Fruit fly (Drosophila melanogaster) whole organism, embryonic: ENCODE measurements around the gene CG31131.

ENCODE experiments used
- ATbp ChIP-seq: fragments of 200-800 bp; sonication (Bioruptor generic); optimal IDR thresholded peaks from 2 replicates; lab custom pipeline; 2017; ENCODE audit warnings: missing biosample characterization, mild to moderate bottlenecking, missing genetic modification characterization, missing genetic modification reagents
- Atf-2 ChIP-seq: fragments of 200-800 bp; sonication (Bioruptor generic); optimal IDR thresholded peaks from 2 replicates; lab custom pipeline; 2016; ENCODE audit warnings: missing biosample characterization, missing genetic modification characterization
- Bgb ChIP-seq: fragments of 200-800 bp; sonication (Bioruptor generic); IDR thresholded peaks from 2 replicates; pipeline ENCODE4 v1.3.6; 2022; ENCODE audit warnings: missing biosample characterization, missing genetic modification characterization; ENCODE audit not compliant: partially characterized antibody
- CG11398 ChIP-seq: fragments of 200-800 bp; sonication (Bioruptor generic); optimal IDR thresholded peaks from 2 replicates; lab custom pipeline; 2016; ENCODE audit warnings: missing biosample characterization, missing genetic modification characterization
- CG11456 ChIP-seq: fragments of 200-800 bp; sonication (Bioruptor generic); IDR thresholded peaks from 3 replicates; pipeline ENCODE4 v1.3.6; 2022; ENCODE audit warnings: missing biosample characterization, missing genetic modification characterization
- CG12659 ChIP-seq: fragments of 200-800 bp; sonication (Bioruptor generic); optimal IDR thresholded peaks from 3 replicates; lab custom pipeline; 2017; ENCODE audit warnings: mild to moderate bottlenecking, missing biosample characterization, missing genetic modification reagents, missing genetic modification characterization
- CG12744 ChIP-seq: fragments of 200-800 bp; sonication (Bioruptor generic); optimal IDR thresholded peaks from 2 replicates; lab custom pipeline; 2016; ENCODE audit warnings: missing biosample characterization, missing genetic modification characterization
- CG15696 ChIP-seq: fragments of 200-800 bp; sonication (Bioruptor generic); optimal IDR thresholded peaks from 2 replicates; lab custom pipeline; 2019; ENCODE audit warnings: missing biosample characterization, mild to moderate bottlenecking, missing genetic modification characterization, moderate library complexity
- CG2129 ChIP-seq: fragments of 200-800 bp; sonication (Bioruptor generic); IDR thresholded peaks from 2 replicates; pipeline ENCODE4 v1.3.6; 2022; ENCODE audit warnings: missing biosample characterization, missing genetic modification characterization; ENCODE audit not compliant: partially characterized antibody
- CG30020 ChIP-seq: fragments of 200-800 bp; optimal IDR thresholded peaks from 2 replicates; lab custom pipeline; 2019; ENCODE audit warnings: missing biosample characterization, mild to moderate bottlenecking, missing genetic modification characterization, moderate library complexity
- CG32532 ChIP-seq: fragments of 200-800 bp; sonication (Bioruptor generic); IDR thresholded peaks from 2 replicates; pipeline ENCODE4 v1.3.6; 2022; ENCODE audit warnings: missing biosample characterization, missing genetic modification characterization
- CG4282 ChIP-seq: fragments of 200-800 bp; sonication (Bioruptor generic); optimal IDR thresholded peaks from 2 replicates; lab custom pipeline; 2016; ENCODE audit warnings: missing biosample characterization, missing genetic modification characterization
- CG4730 ChIP-seq: fragments of 200-800 bp; sonication (Bioruptor generic); IDR thresholded peaks from 2 replicates; pipeline ENCODE4 v1.3.6; 2022; ENCODE audit warnings: missing biosample characterization, missing genetic modification characterization
- CG6272 ChIP-seq: fragments of 200-800 bp; sonication (Bioruptor generic); IDR thresholded peaks from 2 replicates; pipeline ENCODE4 v1.3.6; 2022; ENCODE audit warnings: missing biosample characterization, missing genetic modification characterization
- CG7839 ChIP-seq: fragments of 200-800 bp; sonication (Bioruptor generic); optimal IDR thresholded peaks from 3 replicates; lab custom pipeline; 2018; ENCODE audit warnings: missing biosample characterization, mild to moderate bottlenecking, missing genetic modification characterization, moderate library complexity
- CG8089 ChIP-seq: fragments of 200-800 bp; sonication (Bioruptor generic); optimal IDR thresholded peaks from 3 replicates; lab custom pipeline; 2016; ENCODE audit warnings: missing biosample characterization, missing genetic modification characterization
- CG8765 ChIP-seq: fragments of 200-800 bp; sonication (Bioruptor generic); IDR thresholded peaks from 2 replicates; pipeline ENCODE4 v1.3.6; 2022; ENCODE audit warnings: missing biosample characterization, missing genetic modification characterization
- CG8944 ChIP-seq: fragments of 200-800 bp; sonication (Bioruptor generic); optimal IDR thresholded peaks from 3 replicates; lab custom pipeline; 2016; ENCODE audit warnings: missing biosample characterization, missing genetic modification characterization
- D19A ChIP-seq: fragments of 200-800 bp; optimal IDR thresholded peaks from 3 replicates; lab custom pipeline; 2019; ENCODE audit warnings: missing biosample characterization, mild to moderate bottlenecking, missing genetic modification characterization, moderate library complexity
- Dek ChIP-seq: fragments of 200-800 bp; sonication (Bioruptor generic); optimal IDR thresholded peaks from 3 replicates; lab custom pipeline; 2019; ENCODE audit warnings: missing biosample characterization, mild to moderate bottlenecking, missing genetic modification characterization, moderate library complexity
- Dref ChIP-seq: fragments of 200-800 bp; sonication (Bioruptor generic); IDR thresholded peaks from 2 replicates; pipeline ENCODE4 v1.3.6; 2022; ENCODE audit warnings: missing biosample characterization, missing genetic modification characterization
- Ets65A ChIP-seq: fragments of 200-800 bp; sonication (Bioruptor generic); peaks from one replicate; lab custom pipeline; 2016; ENCODE audit warnings: missing biosample characterization, missing genetic modification characterization
- Ets97D ChIP-seq: fragments of 200-800 bp; sonication (Bioruptor generic); optimal IDR thresholded peaks from 3 replicates; lab custom pipeline; 2016; ENCODE audit warnings: missing biosample characterization, missing genetic modification characterization
- H2.0 ChIP-seq: fragments of 200-800 bp; sonication (Bioruptor generic); IDR thresholded peaks from 2 replicates; pipeline ENCODE4 v1.3.6; 2022; ENCODE audit warnings: missing biosample characterization, missing genetic modification characterization
- Kr ChIP-seq: fragments of 200-800 bp; sonication (Bioruptor generic); optimal IDR thresholded peaks from 2 replicates; lab custom pipeline; 2017; ENCODE audit warnings: missing biosample characterization, mild to moderate bottlenecking, missing genetic modification characterization
- Myb ChIP-seq: fragments of 200-800 bp; sonication (Bioruptor generic); optimal IDR thresholded peaks from 2 replicates; lab custom pipeline; 2016; ENCODE audit warnings: missing biosample characterization, missing genetic modification characterization
- Side ChIP-seq: fragments of 200-800 bp; sonication (Bioruptor generic); optimal IDR thresholded peaks from 2 replicates; lab custom pipeline; 2016; ENCODE audit warnings: missing biosample characterization, missing genetic modification characterization
- Sry-δ ChIP-seq: fragments of 200-800 bp; sonication (Bioruptor generic); optimal IDR thresholded peaks from 2 replicates; lab custom pipeline; 2016; ENCODE audit warnings: missing biosample characterization, missing genetic modification characterization
- aop ChIP-seq: fragments of 200-800 bp; sonication (Bioruptor generic); IDR thresholded peaks from 2 replicates; pipeline ENCODE4 v1.3.6; 2022; ENCODE audit warnings: missing biosample characterization, missing genetic modification characterization
- ap ChIP-seq: fragments of 200-800 bp; sonication (Bioruptor generic); IDR thresholded peaks from 2 replicates; pipeline ENCODE4 v1.3.6; 2022; ENCODE audit warnings: missing biosample characterization, missing genetic modification characterization
- bab2 ChIP-seq: fragments of 200-800 bp; sonication (Bioruptor generic); optimal IDR thresholded peaks from 2 replicates; lab custom pipeline; 2016; ENCODE audit warnings: missing biosample characterization, missing genetic modification characterization
- chn ChIP-seq: fragments of 200-800 bp; sonication (Bioruptor generic); optimal IDR thresholded peaks from 2 replicates; lab custom pipeline; 2016; ENCODE audit warnings: missing biosample characterization, missing genetic modification characterization
- crc ChIP-seq: fragments of 200-800 bp; sonication (Bioruptor generic); optimal IDR thresholded peaks from 2 replicates; lab custom pipeline; 2016; ENCODE audit warnings: missing biosample characterization, missing genetic modification characterization
- crp ChIP-seq, 2 experiments: fragments of 200-800 bp; sonication (Bioruptor generic); optimal IDR thresholded peaks; 2 replicates in 1 of 2; 3 replicates in 1 of 2; lab custom pipeline; 2017; ENCODE audit warnings: missing biosample characterization in 2 of 2, missing genetic modification characterization in 2 of 2, mild to moderate bottlenecking in 1 of 2, moderate library complexity in 1 of 2
- ems ChIP-seq: fragments of 200-800 bp; sonication (Bioruptor generic); optimal IDR thresholded peaks from 3 replicates; lab custom pipeline; 2016; ENCODE audit warnings: missing biosample characterization, missing genetic modification characterization
- fd102C ChIP-seq: fragments of 200-800 bp; sonication (Bioruptor generic); optimal IDR thresholded peaks from 2 replicates; lab custom pipeline; 2018; ENCODE audit warnings: missing biosample characterization, mild to moderate bottlenecking, missing genetic modification characterization, moderate library complexity
- fu2 ChIP-seq: fragments of 200-800 bp; sonication (Bioruptor generic); optimal IDR thresholded peaks from 2 replicates; lab custom pipeline; 2016; ENCODE audit warnings: missing biosample characterization, missing genetic modification characterization
- gem ChIP-seq: fragments of 200-800 bp; sonication (Bioruptor generic); optimal IDR thresholded peaks from 2 replicates; lab custom pipeline; 2019; ENCODE audit warnings: missing biosample characterization, mild to moderate bottlenecking, missing genetic modification characterization, moderate library complexity
- gsb-n ChIP-seq: fragments of 200-800 bp; sonication (Bioruptor generic); optimal IDR thresholded peaks from 3 replicates; lab custom pipeline; 2018; ENCODE audit warnings: missing biosample characterization, mild to moderate bottlenecking, missing genetic modification characterization
- hb ChIP-seq: fragments of 200-800 bp; sonication (Bioruptor generic); IDR thresholded peaks from 3 replicates; pipeline ENCODE4 v1.3.6; 2022; ENCODE audit warnings: missing biosample characterization, missing genetic modification characterization; ENCODE audit not compliant: partially characterized antibody
- her ChIP-seq: fragments of 200-800 bp; sonication (Bioruptor generic); optimal IDR thresholded peaks from 2 replicates; lab custom pipeline; 2016; ENCODE audit warnings: missing biosample characterization, missing genetic modification characterization
- jigr1 ChIP-seq: fragments of 200-800 bp; sonication (Bioruptor generic); IDR thresholded peaks from 3 replicates; pipeline ENCODE4 v1.3.6; 2022; ENCODE audit warnings: missing biosample characterization, missing genetic modification characterization
- mld ChIP-seq: fragments of 200-800 bp; sonication (Bioruptor generic); IDR thresholded peaks from 3 replicates; pipeline ENCODE4 v1.3.6; 2022; ENCODE audit warnings: missing biosample characterization, missing genetic modification characterization; ENCODE audit not compliant: partially characterized antibody
- nerfin-2 ChIP-seq: fragments of 200-800 bp; sonication (Bioruptor generic); IDR thresholded peaks from 2 replicates; pipeline ENCODE4 v1.3.6; 2022; ENCODE audit warnings: missing biosample characterization, missing genetic modification characterization; ENCODE audit not compliant: partially characterized antibody
- org-1 ChIP-seq: fragments of 200-800 bp; sonication (Bioruptor generic); optimal IDR thresholded peaks from 2 replicates; lab custom pipeline; 2017; ENCODE audit warnings: missing biosample characterization, missing genetic modification characterization
- otp ChIP-seq: fragments of 200-800 bp; sonication (Bioruptor generic); IDR thresholded peaks from 3 replicates; pipeline ENCODE4, ENCODE4 v1.3.6; 2022; ENCODE audit warnings: missing biosample characterization, missing genetic modification characterization
- sisA ChIP-seq: fragments of 200-800 bp; sonication (Bioruptor generic); IDR thresholded peaks from 2 replicates; pipeline ENCODE4 v1.3.6; 2022; ENCODE audit warnings: missing biosample characterization, missing genetic modification characterization
- sob ChIP-seq: fragments of 200-800 bp; sonication (Bioruptor generic); IDR thresholded peaks from 2 replicates; pipeline ENCODE4 v1.3.6; 2022; ENCODE audit warnings: missing biosample characterization, missing genetic modification characterization
- toy ChIP-seq: fragments of 200-800 bp; sonication (Bioruptor generic); IDR thresholded peaks from 2 replicates; pipeline ENCODE4 v1.3.6; 2022; ENCODE audit warnings: missing biosample characterization, missing genetic modification characterization
- zfh1 ChIP-seq: fragments of 200-800 bp; sonication (Bioruptor generic); IDR thresholded peaks from 3 replicates; pipeline ENCODE4 v1.3.6; 2022; ENCODE audit warnings: missing biosample characterization, missing genetic modification characterization

CG31131 gene

dm6 chr3R:27988647-27989430 is 25.8 kb upstream of the CG31131 start (continued):
- TF ChIP-seq ATbp (GFP tag; lab: Kevin White, UChicago), result peak; percentile 15
- no peak for TF ChIP-seq CG8765 (GFP tag; lab: Robert Waterston, UW)
- no peak for TF ChIP-seq Dref (GFP tag; lab: Robert Waterston, UW)
- TF ChIP-seq bab2 (GFP tag; lab: Kevin White, UChicago), result no peak
- TF ChIP-seq otp (GFP tag; lab: Robert Waterston, UW), result no peak
- TF ChIP-seq Ets65A, result peak; percentile 82
- no peak for TF ChIP-seq aop
- peak; percentile 48 for TF ChIP-seq sisA
- peak; percentile 32 for TF ChIP-seq org-1
- no peak for TF ChIP-seq gsb-n (tag; lab: Kevin White, UChicago)
- TF ChIP-seq D19A (tag; lab: Kevin White, UChicago), result no peak
- TF ChIP-seq her (GFP tag; lab: Kevin White, UChicago), result no peak
- TF ChIP-seq CG6272, result peak; percentile 35; the same call in 1 of the 2 replicates
- no peak for TF ChIP-seq Kr (GFP tag; lab: Kevin White, UChicago)
- no peak for TF ChIP-seq fu2 (GFP tag; lab: Kevin White, UChicago)
- TF ChIP-seq CG8089 (GFP tag; lab: Kevin White, UChicago), result no peak
- TF ChIP-seq CG2129 (GFP tag; lab: Robert Waterston, UW), result no peak
- no peak for TF ChIP-seq CG15696 (tag; lab: Kevin White, UChicago)
- TF ChIP-seq CG32532 (GFP tag; lab: Robert Waterston, UW), result peak; percentile 71
- no peak for TF ChIP-seq CG11398
- TF ChIP-seq CG8944 (GFP tag; lab: Kevin White, UChicago), result peak; percentile 36
- TF ChIP-seq Sry-δ (GFP tag; lab: Kevin White, UChicago), result no peak
- TF ChIP-seq Bgb, result peak; percentile 34; the same call in 1 of the 2 replicates
- no peak for TF ChIP-seq Atf-2 (GFP tag; lab: Kevin White, UChicago)
- peak; percentile 56 for TF ChIP-seq H2.0 (GFP tag; lab: Robert Waterston, UW)
- no peak for TF ChIP-seq fd102C
- peak; percentile 57 for TF ChIP-seq gem (tag; lab: Kevin White, UChicago)
- TF ChIP-seq zfh1 (GFP tag; lab: Robert Waterston, UW), result peak; percentile 44; the same call in 2 of the 3 replicates
- TF ChIP-seq crc, result no peak
- TF ChIP-seq CG11456 (GFP tag; lab: Robert Waterston, UW), result 0 out of 3 replicates have a peak, but pooled peaks have one; percentile 62
- no peak for TF ChIP-seq toy (GFP tag; lab: Robert Waterston, UW)
- peak; percentile 18; the same call in 1 of the 2 replicates for TF ChIP-seq sob (GFP tag; lab: Robert Waterston, UW)
- TF ChIP-seq CG30020 (tag; lab: Kevin White, UChicago), result no peak
- no peak for TF ChIP-seq nerfin-2 (GFP tag; lab: Robert Waterston, UW)
- TF ChIP-seq ap (GFP tag; lab: Robert Waterston, UW), result no peak
- no peak for TF ChIP-seq ems (GFP tag; lab: Kevin White, UChicago)
- TF ChIP-seq crp (GFP tag; optimal IDR thresholded peaks at IDR 0.05; lab: Kevin White, UChicago), result no peak
- no peak for TF ChIP-seq Ets97D (GFP tag; lab: Kevin White, UChicago)
- TF ChIP-seq Myb (GFP tag; lab: Kevin White, UChicago), result peak; percentile 23
- TF ChIP-seq CG12744 (GFP tag; lab: Kevin White, UChicago), result no peak
- peak; percentile 37 for TF ChIP-seq CG7839 (tag; lab: Kevin White, UChicago)
- peak; percentile 48 for TF ChIP-seq CG4730
- TF ChIP-seq hb, result no peak
- no peak for TF ChIP-seq mld (GFP tag; lab: Robert Waterston, UW)
- peak; percentile 6 for TF ChIP-seq Side (GFP tag; lab: Kevin White, UChicago)
- TF ChIP-seq CG12659 (GFP tag; lab: Kevin White, UChicago), result peak; percentile 27
- TF ChIP-seq chn (GFP tag; lab: Kevin White, UChicago), result no peak
- TF ChIP-seq CG4282 (GFP tag; lab: Kevin White, UChicago), result no peak
- no peak for TF ChIP-seq jigr1 (GFP tag; lab: Robert Waterston, UW)
- no peak for TF ChIP-seq Dek
